Worm (Caenorhabditis elegans) whole organism, young adult: ENCODE data around the gene T19A5.3.

Experiments
- akir-1 ChIP-seq: fragments of 200-800 bp; sonication (Bioruptor generic); optimal IDR thresholded peaks from 2 replicates; lab custom pipeline; 2018; ENCODE audit warnings: mild to moderate bottlenecking, missing genetic modification characterization, moderate library complexity, missing compliant biosample characterization
- aptf-2 ChIP-seq: fragments of 200-800 bp; sonication (Bioruptor generic); conservative IDR thresholded peaks from 2 replicates; pipeline ENCODE4 v1.3.6; 2022; ENCODE audit warnings: missing genetic modification reagents, missing genetic modification characterization, missing compliant biosample characterization
- dpl-1 ChIP-seq: fragments of 150-350 bp; optimal IDR thresholded peaks from 2 replicates; lab custom pipeline; 2014; ENCODE audit warnings: missing biosample characterization, missing genetic modification reagents, missing genetic modification characterization
- egrh-3 ChIP-seq: fragments of 200-800 bp; sonication (Bioruptor generic); IDR thresholded peaks from 2 replicates; pipeline ENCODE4 v1.3.6; 2022; ENCODE audit warnings: missing genetic modification reagents, missing genetic modification characterization, missing compliant biosample characterization
- madf-6 ChIP-seq: fragments of 200-800 bp; sonication (Bioruptor generic); IDR thresholded peaks from 2 replicates; pipeline ENCODE4 v1.3.6; 2022; ENCODE audit warnings: missing genetic modification reagents, missing genetic modification characterization, missing compliant biosample characterization
- nhr-90 ChIP-seq: sonication (generic microtip); optimal IDR thresholded peaks from 2 replicates; lab custom pipeline; 2016; ENCODE audit warnings: missing genotype, mild to moderate bottlenecking, missing genetic modification characterization, missing compliant biosample characterization
- snpc-4 ChIP-seq, 5 experiments: fragments of 150-350 bp in 1 of 5; sonication (generic microtip) in 4 of 5; optimal IDR thresholded peaks; 2 replicates each; lab custom pipeline; 2014 to 2018; ENCODE audit warnings: missing genetic modification characterization in 5 of 5, missing biosample characterization in 3 of 5, antibody characterized with exemption in 2 of 5, mild to moderate bottlenecking in 2 of 5, missing compliant biosample characterization in 2 of 5, missing genotype in 2 of 5, moderate library complexity in 2 of 5, missing genetic modification reagents in 1 of 5

ce11 chrV:8903916-8904315 lies 39.9 kb downstream of the T19A5.3 start:
- TF ChIP-seq nhr-90 (tag; lab: Kevin White, UChicago) (no peak), akir-1 (no peak), dpl-1 (GFP tag; lab: Kevin White, UChicago) (no peak), egrh-3 (GFP tag; lab: Robert Waterston, UW) (no peak), aptf-2 (GFP tag; lab: Robert Waterston, UW) (no peak), madf-6 (GFP tag; lab: Robert Waterston, UW) (no peak), snpc-4 (GFP tag; optimal IDR thresholded peaks at IDR 0.05; lab: Kevin White, UChicago) (no peak), snpc-4 (tag; optimal IDR thresholded peaks at IDR 0.05; lab: Kevin White, UChicago) (no peak)
